Fruit fly (Drosophila melanogaster) S2 (cell line): ENCODE data around the gene Samuel.

Experiments
- CG8478 ChIP-seq: fragments of >200 bp; optimal IDR thresholded peaks from 2 replicates; lab custom pipeline; 2018
- CTCF ChIP-seq, 2 experiments: fragments of >200 bp; optimal IDR thresholded peaks; 2 replicates each; lab custom pipeline; 2018

DNA sequence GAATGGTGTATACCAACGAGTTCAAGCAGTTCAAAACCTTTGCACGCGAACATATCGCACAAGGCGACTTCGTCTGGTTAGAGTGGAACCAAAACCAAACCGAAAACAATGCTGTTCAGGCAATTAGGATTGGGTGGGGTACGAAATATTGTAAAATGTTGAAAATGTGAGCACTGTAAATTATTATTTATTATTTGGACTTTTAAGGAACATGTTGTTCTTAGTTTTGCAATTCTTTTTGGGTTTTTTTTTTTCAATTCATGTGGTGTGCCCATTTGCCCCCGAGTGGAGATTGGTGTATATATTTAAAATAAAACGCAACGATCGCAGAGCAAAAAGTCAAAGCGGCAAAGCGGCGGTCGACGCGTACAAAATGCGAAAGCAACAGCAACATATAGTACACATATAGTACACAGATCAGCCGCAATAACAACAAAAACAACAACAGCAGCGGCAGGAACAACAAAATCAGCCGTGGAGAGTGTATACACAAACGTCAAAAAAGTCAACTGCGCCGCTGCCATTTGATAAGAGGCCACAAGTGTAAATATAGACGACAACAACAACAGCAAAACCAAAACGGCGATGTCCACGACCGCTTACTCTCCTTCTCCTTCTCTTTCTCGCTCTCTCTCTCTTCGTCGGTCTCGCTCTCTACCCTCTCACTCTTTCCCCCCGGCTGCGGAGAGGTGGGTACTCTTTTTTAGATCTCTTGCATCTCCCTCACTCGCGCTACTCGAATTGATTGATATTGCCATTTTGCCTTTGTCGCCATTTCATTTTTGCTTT, 21.9 kb downstream of the Samuel start:
- no peak for TF ChIP-seq CTCF (optimal IDR thresholded peaks at IDR 0.05; lab: Kevin White, UChicago)
- TF ChIP-seq CG8478 (lab: Kevin White, UChicago), result no peak
